Worm (Caenorhabditis elegans) whole organism, young adult: Measurements from ENCODE around the gene svh-5.

ENCODE experiments used
- F23B12.7 ChIP-seq: sonication (generic microtip); optimal IDR thresholded peaks from 2 replicates; lab custom pipeline; 2017; ENCODE audit warnings: missing genetic modification characterization, mild to moderate bottlenecking, missing compliant biosample characterization, antibody characterized with exemption, moderate library complexity; ENCODE audit not compliant: insufficient read depth
- ZK185.1 ChIP-seq: sonication (generic microtip); optimal IDR thresholded peaks from 2 replicates; lab custom pipeline; 2016; ENCODE audit warnings: mild to moderate bottlenecking, missing genetic modification characterization, missing compliant biosample characterization; ENCODE audit not compliant: poor library complexity, severe bottlenecking
- chd-7 ChIP-seq: sonication (generic microtip); optimal IDR thresholded peaks from 2 replicates; lab custom pipeline; 2016; ENCODE audit warnings: mild to moderate bottlenecking, missing genetic modification characterization, moderate library complexity, missing compliant biosample characterization
- madf-10 ChIP-seq: sonication (generic microtip); optimal IDR thresholded peaks from 2 replicates; lab custom pipeline; 2016; ENCODE audit warnings: mild to moderate bottlenecking, missing genetic modification characterization, missing compliant biosample characterization
- nhr-27 ChIP-seq: fragments of 200-800 bp; sonication (Bioruptor generic); optimal IDR thresholded peaks from 2 replicates; lab custom pipeline; 2018; ENCODE audit warnings: mild to moderate bottlenecking, missing genetic modification characterization, moderate library complexity, missing compliant biosample characterization
- pha-4 ChIP-seq: fragments of 150-350 bp; sonication (generic microtip); optimal IDR thresholded peaks from 2 replicates; lab custom pipeline; 2014; ENCODE audit warnings: missing biosample characterization, missing genetic modification reagents, missing genetic modification characterization
- sdz-38 ChIP-seq: sonication (generic microtip); optimal IDR thresholded peaks from 2 replicates; lab custom pipeline; 2016; ENCODE audit warnings: missing genotype, missing genetic modification characterization, missing compliant biosample characterization
- snpc-1.1 ChIP-seq: sonication (generic microtip); optimal IDR thresholded peaks from 2 replicates; lab custom pipeline; 2017; ENCODE audit warnings: missing genetic modification characterization, mild to moderate bottlenecking, missing compliant biosample characterization, antibody characterized with exemption, moderate library complexity, missing genotype, missing genetic modification reagents; ENCODE audit not compliant: insufficient read depth
- snpc-3.4 ChIP-seq: sonication (generic microtip); optimal IDR thresholded peaks from 2 replicates; lab custom pipeline; 2017; ENCODE audit warnings: missing genetic modification characterization, mild to moderate bottlenecking, missing compliant biosample characterization, antibody characterized with exemption, moderate library complexity, missing genotype, missing genetic modification reagents
- tbx-9 ChIP-seq: sonication (generic microtip); optimal IDR thresholded peaks from 2 replicates; lab custom pipeline; 2016; ENCODE audit warnings: borderline replicate concordance, missing genetic modification characterization, inconsistent platforms, missing compliant biosample characterization
- ztf-28 ChIP-seq: fragments of 200-800 bp; sonication (Bioruptor generic); IDR thresholded peaks from 2 replicates; pipeline ENCODE4 v1.3.6; 2022; ENCODE audit warnings: missing genetic modification reagents, missing genetic modification characterization, missing compliant biosample characterization

ce11 chrX:15321791-15322190, 55.8 kb downstream of the svh-5 start:
- TF ChIP-seq chd-7 (no peak), ztf-28 (GFP tag; lab: Robert Waterston, UW) (no peak), nhr-27 (tag; lab: Kevin White, UChicago) (no peak), pha-4 (tag; lab: Kevin White, UChicago) (no peak), sdz-38 (tag; lab: Kevin White, UChicago) (no peak), ZK185.1 (tag; lab: Kevin White, UChicago) (no peak), F23B12.7 (tag; lab: Kevin White, UChicago) (no peak), tbx-9 (tag; lab: Kevin White, UChicago) (no peak), snpc-3.4 (tag; lab: Kevin White, UChicago) (no peak), madf-10 (no peak), snpc-1.1 (no peak)
